In genomic region chrX:10599719-10600155, ce11 we compare ENCODE assay signal across 6 worm cellular contexts.
A peak's percentile ranks its signal among the peaks of the same experiment; 100 is the strongest.
TF ChIP-seq lines count a peak whose summit lies in the region.

No protein-coding gene starts in this region.

TF ChIP-seq in whole organism, L1 larva, 84 proteins besides CTCF, POLR2A, EP300 and RAD21 (continues in another document):
- TF ChIP-seq nhr-84 (tag; optimal IDR thresholded peaks at IDR 0.05; lab: Kevin White, UChicago) (no peak), egl-13 (tag; optimal IDR thresholded peaks at IDR 0.05; lab: Kevin White, UChicago) (no peak), alr-1 (tag; optimal IDR thresholded peaks at IDR 0.05; lab: Kevin White, UChicago; ENCODE audit: borderline replicate concordance) (no peak), nhr-90 (tag; optimal IDR thresholded peaks at IDR 0.05; lab: Kevin White, UChicago; ENCODE audit: poor library complexity) (peak; percentile 12), lin-13 (GFP tag; optimal IDR thresholded peaks at IDR 0.05; lab: Kevin White, UChicago) (no peak), elt-2 (tag; optimal IDR thresholded peaks at IDR 0.05; lab: Kevin White, UChicago) (no peak), grh-1 (GFP tag; IDR thresholded peaks at IDR 0.05; lab: Robert Waterston, UW) (peak; percentile 25; the same call in 1 of the 2 replicates), ceh-82 (tag; optimal IDR thresholded peaks at IDR 0.05; lab: Kevin White, UChicago) (no peak), aha-1 (tag; optimal IDR thresholded peaks at IDR 0.05; lab: Kevin White, UChicago) (no peak), nhr-77 (tag; optimal IDR thresholded peaks at IDR 0.05; lab: Kevin White, UChicago) (no peak), snu-23 (GFP tag; optimal IDR thresholded peaks at IDR 0.05; lab: Kevin White, UChicago) (peak; percentile 27), hlh-4 (tag; optimal IDR thresholded peaks at IDR 0.05; lab: Kevin White, UChicago) (no peak), F16B12.6 (tag; optimal IDR thresholded peaks at IDR 0.05; lab: Kevin White, UChicago) (no peak), unc-130 (tag; optimal IDR thresholded peaks at IDR 0.05; lab: Kevin White, UChicago) (peak; percentile 40), sox-4 (tag; optimal IDR thresholded peaks at IDR 0.05; lab: Kevin White, UChicago) (no peak)

TF ChIP-seq in whole organism, L2 larva, 48 proteins besides CTCF, POLR2A, EP300 and RAD21 (continues in another document):
- no peak for TF ChIP-seq F13H6.1 (tag; optimal IDR thresholded peaks at IDR 0.05; lab: Kevin White, UChicago)
- no peak for TF ChIP-seq lin-39 (tag; optimal IDR thresholded peaks at IDR 0.05; lab: Kevin White, UChicago)
- peak; percentile 18 for TF ChIP-seq nhr-21 (tag; optimal IDR thresholded peaks at IDR 0.05; lab: Kevin White, UChicago)
- TF ChIP-seq ztf-1 (GFP tag; conservative IDR thresholded peaks at IDR 0.05; lab: Robert Waterston, UW): no peak
- TF ChIP-seq lsy-2 (tag; optimal IDR thresholded peaks at IDR 0.05; lab: Kevin White, UChicago): peak in 1 of 2 experiments; percentile 21
- TF ChIP-seq sma-3 (GFP tag; optimal IDR thresholded peaks at IDR 0.05; lab: Kevin White, UChicago): peak; percentile 26
- peak; percentile 71 for TF ChIP-seq fos-1 (tag; optimal IDR thresholded peaks at IDR 0.05; lab: Kevin White, UChicago)
- TF ChIP-seq nhr-25 (tag; optimal IDR thresholded peaks at IDR 0.05; lab: Kevin White, UChicago): peak; percentile 63
- TF ChIP-seq crh-2 (tag; optimal IDR thresholded peaks at IDR 0.05; lab: Kevin White, UChicago): peak; percentile 62
- TF ChIP-seq nhr-12 (tag; optimal IDR thresholded peaks at IDR 0.05; lab: Kevin White, UChicago): no peak
- no peak for TF ChIP-seq Y55F3AM.14 (GFP tag; optimal IDR thresholded peaks at IDR 0.05; lab: Kevin White, UChicago)
- no peak for TF ChIP-seq ztf-11 (tag; optimal IDR thresholded peaks at IDR 0.05; lab: Kevin White, UChicago)
- no peak for TF ChIP-seq dmd-4 (tag; optimal IDR thresholded peaks at IDR 0.05; lab: Kevin White, UChicago)
- peak; percentile 22 for TF ChIP-seq nhr-129 (tag; optimal IDR thresholded peaks at IDR 0.05; lab: Kevin White, UChicago)
- no peak for TF ChIP-seq elt-3 (tag; optimal IDR thresholded peaks at IDR 0.05; lab: Kevin White, UChicago)
- TF ChIP-seq mdl-1 (tag; optimal IDR thresholded peaks at IDR 0.05; lab: Kevin White, UChicago): no peak

TF ChIP-seq in whole organism, L3 larva, 47 proteins besides CTCF, POLR2A, EP300 and RAD21 (continues in another document):
- TF ChIP-seq pha-4 (tag; optimal IDR thresholded peaks at IDR 0.05; lab: Kevin White, UChicago) (no peak), daf-12 (tag; optimal IDR thresholded peaks at IDR 0.05; lab: Kevin White, UChicago) (no peak), zag-1 (tag; optimal IDR thresholded peaks at IDR 0.05; lab: Kevin White, UChicago) (no peak), tbx-2 (tag; optimal IDR thresholded peaks at IDR 0.05; lab: Kevin White, UChicago) (no peak), nhr-43 (tag; optimal IDR thresholded peaks at IDR 0.05; lab: Kevin White, UChicago; ENCODE audit: poor library complexity, severe bottlenecking) (peak; percentile 39), aly-2 (tag; optimal IDR thresholded peaks at IDR 0.05; lab: Kevin White, UChicago) (no peak), nhr-77 (tag; optimal IDR thresholded peaks at IDR 0.05; lab: Kevin White, UChicago) (no peak), eor-1 (tag; optimal IDR thresholded peaks at IDR 0.05; lab: Kevin White, UChicago) (no peak), skn-1 (tag; optimal IDR thresholded peaks at IDR 0.05; lab: Kevin White, UChicago) (no peak), hmg-11 (tag; optimal IDR thresholded peaks at IDR 0.05; lab: Kevin White, UChicago) (no peak), elt-2 (tag; optimal IDR thresholded peaks at IDR 0.05; lab: Kevin White, UChicago) (peak; percentile 32), nhr-76 (tag; optimal IDR thresholded peaks at IDR 0.05; lab: Kevin White, UChicago) (no peak), elt-3 (tag; optimal IDR thresholded peaks at IDR 0.05; lab: Kevin White, UChicago) (peak in 1 of 3 experiments; percentile 20), ztf-11 (tag; optimal IDR thresholded peaks at IDR 0.05; lab: Kevin White, UChicago) (no peak), nhr-25 (tag; optimal IDR thresholded peaks at IDR 0.05; lab: Kevin White, UChicago) (peak; percentile 43), nhr-12 (tag; optimal IDR thresholded peaks at IDR 0.05; lab: Kevin White, UChicago) (no peak), egl-5 (tag; optimal IDR thresholded peaks at IDR 0.05; lab: Kevin White, UChicago) (peak; percentile 89)

TF ChIP-seq in whole organism, L4 larva, 104 proteins besides CTCF, POLR2A, EP300 and RAD21 (continues in another document):
- TF ChIP-seq nhr-102 (tag; optimal IDR thresholded peaks at IDR 0.05; lab: Kevin White, UChicago) (no peak), ceh-28 (tag; optimal IDR thresholded peaks at IDR 0.05; lab: Kevin White, UChicago) (no peak), T26A8.4 (GFP tag; IDR thresholded peaks at IDR 0.05; lab: Robert Waterston, UW) (no peak), ZK546.5 (tag; optimal IDR thresholded peaks at IDR 0.05; lab: Kevin White, UChicago) (no peak), aly-2 (tag; optimal IDR thresholded peaks at IDR 0.05; lab: Kevin White, UChicago) (no peak), tag-97 (GFP tag; IDR thresholded peaks at IDR 0.05; lab: Robert Waterston, UW) (no peak), jun-1 (tag; optimal IDR thresholded peaks at IDR 0.05; lab: Kevin White, UChicago) (no peak), madf-9 (GFP tag; conservative IDR thresholded peaks at IDR 0.05; lab: Robert Waterston, UW) (no peak), sdz-12 (GFP tag; optimal IDR thresholded peaks at IDR 0.05; lab: Kevin White, UChicago) (no peak), ceh-82 (tag; optimal IDR thresholded peaks at IDR 0.05; lab: Kevin White, UChicago) (no peak), egl-43 (GFP tag; IDR thresholded peaks at IDR 0.05; lab: Robert Waterston, UW) (no peak), madf-5 (GFP tag; IDR thresholded peaks at IDR 0.05; lab: Robert Waterston, UW) (no peak), zip-11 (GFP tag; IDR thresholded peaks at IDR 0.05; lab: Robert Waterston, UW) (no peak), attf-4 (tag; optimal IDR thresholded peaks at IDR 0.05; lab: Kevin White, UChicago) (no peak), nhr-77 (tag; optimal IDR thresholded peaks at IDR 0.05; lab: Kevin White, UChicago) (no peak), hlh-30 (tag; optimal IDR thresholded peaks at IDR 0.05; lab: Kevin White, UChicago; ENCODE audit: insufficient read depth) (peak; percentile 33), T20F7.1 (GFP tag; optimal IDR thresholded peaks at IDR 0.05; lab: Kevin White, UChicago) (no peak), nhr-48 (tag; optimal IDR thresholded peaks at IDR 0.05; lab: Kevin White, UChicago) (no peak)

TF ChIP-seq in whole organism, late embryonic, 69 proteins besides CTCF, POLR2A, EP300 and RAD21:
- TF ChIP-seq unc-55 (GFP tag; optimal IDR thresholded peaks at IDR 0.05; lab: Kevin White, UChicago) (peak; percentile 85), ref-2 (tag; optimal IDR thresholded peaks at IDR 0.05; lab: Kevin White, UChicago) (no peak), ceh-31 (tag; optimal IDR thresholded peaks at IDR 0.05; lab: Kevin White, UChicago) (peak; percentile 60)

TF ChIP-seq in whole organism, mixed stage, embryonic, 35 proteins besides CTCF, POLR2A, EP300 and RAD21:
- TF ChIP-seq drap-1 (GFP tag; optimal IDR thresholded peaks at IDR 0.05; lab: Kevin White, UChicago) (no peak), sptf-1 (tag; optimal IDR thresholded peaks at IDR 0.05; lab: Kevin White, UChicago) (no peak), cnd-1 (tag; optimal IDR thresholded peaks at IDR 0.05; lab: Kevin White, UChicago) (peak; percentile 3), nhr-12 (tag; optimal IDR thresholded peaks at IDR 0.05; lab: Kevin White, UChicago) (no peak), unc-62 (GFP tag; optimal IDR thresholded peaks at IDR 0.05; lab: Kevin White, UChicago) (peak; percentile 78), flh-1 (GFP tag; optimal IDR thresholded peaks at IDR 0.05; lab: Kevin White, UChicago) (no peak), ces-1 (GFP tag; optimal IDR thresholded peaks at IDR 0.05; lab: Kevin White, UChicago) (peak; percentile 24), lin-32 (GFP tag; optimal IDR thresholded peaks at IDR 0.05; lab: Kevin White, UChicago) (no peak), snpc-4 (tag; optimal IDR thresholded peaks at IDR 0.05; lab: Kevin White, UChicago) (no peak), mls-2 (tag; optimal IDR thresholded peaks at IDR 0.05; lab: Kevin White, UChicago) (no peak)

Comparison
In these comparisons a context has a peak if more than half of its experiments do, and no peak if none do; other contexts are left out.
1. Of the 29 proteins assayed by ChIP-seq in both whole organism, L4 larva and whole organism, L1 larva: peak only in whole organism, L4 larva: nhr-28 and pqm-1; only in whole organism, L1 larva: skn-1 and unc-130; in both: mep-1; in neither: 22; mixed calls (peak in some experiments, not most) for 2.